Fruit fly (Drosophila melanogaster): ENCODE results near the gene eIF4E1.

eIF4E1 gene

dm6 chr3L:9402157-9402890 lies at the start of gene eIF4E1:
Gene eIF4E1, minus strand, starts transcription at chr3L:9402460.
- TF ChIP-seq Myc (optimal IDR thresholded peaks at IDR 0.05) (peak; percentile 33), br (GFP tag; optimal IDR thresholded peaks at IDR 0.05) (peak; percentile 12), CG9705 (GFP tag; optimal IDR thresholded peaks at IDR 0.05) (no peak), Hr83 (GFP tag; optimal IDR thresholded peaks at IDR 0.05; ENCODE audit: poor library complexity, severe bottlenecking) (no peak), psq (GFP tag; optimal IDR thresholded peaks at IDR 0.05) (no peak), Jra (GFP tag; optimal IDR thresholded peaks at IDR 0.05) (no peak), GATAd (GFP tag; optimal IDR thresholded peaks at IDR 0.05) (no peak), Dfd (GFP tag; optimal IDR thresholded peaks at IDR 0.05) (no peak), dsf (GFP tag; optimal IDR thresholded peaks at IDR 0.05; ENCODE audit: borderline replicate concordance) (no peak), N (GFP tag; optimal IDR thresholded peaks at IDR 0.05) (no peak), Sp1 (GFP tag; optimal IDR thresholded peaks at IDR 0.05) (peak; percentile 36), woc (GFP tag; optimal IDR thresholded peaks at IDR 0.05) (no peak), sv (GFP tag; optimal IDR thresholded peaks at IDR 0.05) (peak; percentile 34), Abd-B (GFP tag; optimal IDR thresholded peaks at IDR 0.05) (no peak), Rel (GFP tag; optimal IDR thresholded peaks at IDR 0.05) (no peak), Rel (tag; optimal IDR thresholded peaks at IDR 0.05) (peak; percentile 84), rgr (GFP tag; optimal IDR thresholded peaks at IDR 0.05) (no peak), dmrt93B (GFP tag; optimal IDR thresholded peaks at IDR 0.05) (no peak), foxo (GFP tag; optimal IDR thresholded peaks at IDR 0.05) (peak in 1 of 2 experiments; percentile 3), h (GFP tag; optimal IDR thresholded peaks at IDR 0.05) (peak; percentile 9), lola (GFP tag; optimal IDR thresholded peaks at IDR 0.05) (no peak), OdsH (GFP tag; optimal IDR thresholded peaks at IDR 0.05) (no peak), fru (GFP tag; optimal IDR thresholded peaks at IDR 0.05) (no peak), sage (GFP tag; optimal IDR thresholded peaks at IDR 0.05) (no peak), CrebA (GFP tag; optimal IDR thresholded peaks at IDR 0.05; ENCODE audit: borderline replicate concordance) (no peak), Vsx2 (GFP tag; optimal IDR thresholded peaks at IDR 0.05; ENCODE audit: partially characterized antibody) (peak; percentile 40), Hr78 (GFP tag; optimal IDR thresholded peaks at IDR 0.05) (no peak), brk (GFP tag; optimal IDR thresholded peaks at IDR 0.05) (no peak), ey (GFP tag; optimal IDR thresholded peaks at IDR 0.05) (peak; percentile 1), tai (GFP tag; optimal IDR thresholded peaks at IDR 0.05) (no peak), usp (GFP tag; optimal IDR thresholded peaks at IDR 0.05) (no peak), Hnf4 (GFP tag; optimal IDR thresholded peaks at IDR 0.05) (no peak), Mio (GFP tag; optimal IDR thresholded peaks at IDR 0.05) (no peak), Dif (GFP tag; optimal IDR thresholded peaks at IDR 0.05; ENCODE audit: partially characterized antibody) (peak; percentile 53), HLH106 (tag; optimal IDR thresholded peaks at IDR 0.05) (no peak), CG32264 (GFP tag; optimal IDR thresholded peaks at IDR 0.05) (no peak), dl (GFP tag; optimal IDR thresholded peaks at IDR 0.05; ENCODE audit: insufficient read depth in 1 of 2, partially characterized antibody in 2 of 2) (peak in 1 of 2 experiments; percentile 8), jim (GFP tag; optimal IDR thresholded peaks at IDR 0.05) (no peak), pan (optimal IDR thresholded peaks at IDR 0.05) (no peak)

- TF ChIP-seq GATAd (GFP tag; optimal IDR thresholded peaks at IDR 0.05), result no peak
- no peak for TF ChIP-seq jim (GFP tag; optimal IDR thresholded peaks at IDR 0.05)
- peak; percentile 76 for TF ChIP-seq Sp1 (GFP tag; optimal IDR thresholded peaks at IDR 0.05)
- no peak for TF ChIP-seq Hr78 (GFP tag; optimal IDR thresholded peaks at IDR 0.05)
- TF ChIP-seq Dif (GFP tag; optimal IDR thresholded peaks at IDR 0.05; ENCODE audit: partially characterized antibody), result no peak
- TF ChIP-seq Rel (GFP tag; optimal IDR thresholded peaks at IDR 0.05), result no peak
- TF ChIP-seq Rel (tag; optimal IDR thresholded peaks at IDR 0.05), result peak; percentile 76
- TF ChIP-seq psq (GFP tag; optimal IDR thresholded peaks at IDR 0.05), result peak; percentile 42
- TF ChIP-seq Vsx2 (GFP tag; optimal IDR thresholded peaks at IDR 0.05; ENCODE audit: partially characterized antibody), result no peak
- TF ChIP-seq woc (GFP tag; optimal IDR thresholded peaks at IDR 0.05), result peak; percentile 69
- TF ChIP-seq h (GFP tag; optimal IDR thresholded peaks at IDR 0.05), result peak; percentile 84
- peak; percentile 75 for TF ChIP-seq sage (GFP tag; optimal IDR thresholded peaks at IDR 0.05)
- TF ChIP-seq Mio (GFP tag; optimal IDR thresholded peaks at IDR 0.05), result no peak
- peak; percentile 32 for TF ChIP-seq dsf (GFP tag; optimal IDR thresholded peaks at IDR 0.05; ENCODE audit: borderline replicate concordance)
- TF ChIP-seq CrebA (GFP tag; optimal IDR thresholded peaks at IDR 0.05; ENCODE audit: borderline replicate concordance), result no peak
- TF ChIP-seq tai (GFP tag; optimal IDR thresholded peaks at IDR 0.05), result no peak
- TF ChIP-seq br (GFP tag; optimal IDR thresholded peaks at IDR 0.05), result peak; percentile 69
- peak; percentile 83 for TF ChIP-seq fru (GFP tag; optimal IDR thresholded peaks at IDR 0.05)
- TF ChIP-seq CG32264 (GFP tag; optimal IDR thresholded peaks at IDR 0.05), result peak; percentile 23
- TF ChIP-seq Abd-B (GFP tag; optimal IDR thresholded peaks at IDR 0.05), result no peak
- no peak for TF ChIP-seq pan (optimal IDR thresholded peaks at IDR 0.05)
- TF ChIP-seq Myc (optimal IDR thresholded peaks at IDR 0.05), result peak; percentile 15
- TF ChIP-seq OdsH (GFP tag; optimal IDR thresholded peaks at IDR 0.05), result peak; percentile 6
- TF ChIP-seq Hr83 (GFP tag; optimal IDR thresholded peaks at IDR 0.05; ENCODE audit: poor library complexity, severe bottlenecking), result no peak
- peak; percentile 67 for TF ChIP-seq rgr (GFP tag; optimal IDR thresholded peaks at IDR 0.05)
- TF ChIP-seq Hnf4 (GFP tag; optimal IDR thresholded peaks at IDR 0.05), result peak; percentile 71
- no peak for TF ChIP-seq brk (GFP tag; optimal IDR thresholded peaks at IDR 0.05)
- peak; percentile 78 for TF ChIP-seq HLH106 (tag; optimal IDR thresholded peaks at IDR 0.05)
- peak in 1 of 2 experiments; percentile 80 for TF ChIP-seq foxo (GFP tag; optimal IDR thresholded peaks at IDR 0.05)
- no peak for TF ChIP-seq lola (GFP tag; optimal IDR thresholded peaks at IDR 0.05)
- no peak for TF ChIP-seq dl (GFP tag; optimal IDR thresholded peaks at IDR 0.05; ENCODE audit: insufficient read depth in 1 of 2, partially characterized antibody in 2 of 2)
- no peak for TF ChIP-seq N (GFP tag; optimal IDR thresholded peaks at IDR 0.05)
- TF ChIP-seq Dfd (GFP tag; optimal IDR thresholded peaks at IDR 0.05), result no peak
- TF ChIP-seq dmrt93B (GFP tag; optimal IDR thresholded peaks at IDR 0.05), result no peak
- TF ChIP-seq Jra (GFP tag; optimal IDR thresholded peaks at IDR 0.05), result peak; percentile 58
- TF ChIP-seq CG9705 (GFP tag; optimal IDR thresholded peaks at IDR 0.05), result peak; percentile 69
- TF ChIP-seq usp (GFP tag; optimal IDR thresholded peaks at IDR 0.05), result no peak
- TF ChIP-seq sv (GFP tag; optimal IDR thresholded peaks at IDR 0.05), result peak; percentile 4
- peak; percentile 43 for TF ChIP-seq ey (GFP tag; optimal IDR thresholded peaks at IDR 0.05)
Measured at dm6 chr3L:9451522-9452118, 49.4 kb upstream of the eIF4E1 start, which contains the start of the genes CG3448 and ghi. Gene CG3448, minus strand, starts transcription at chr3L:9451572. Gene ghi, plus strand, starts transcription at chr3L:9451876.
